Worm (Caenorhabditis elegans): ENCODE results near the gene T22B2.5.

DNA sequence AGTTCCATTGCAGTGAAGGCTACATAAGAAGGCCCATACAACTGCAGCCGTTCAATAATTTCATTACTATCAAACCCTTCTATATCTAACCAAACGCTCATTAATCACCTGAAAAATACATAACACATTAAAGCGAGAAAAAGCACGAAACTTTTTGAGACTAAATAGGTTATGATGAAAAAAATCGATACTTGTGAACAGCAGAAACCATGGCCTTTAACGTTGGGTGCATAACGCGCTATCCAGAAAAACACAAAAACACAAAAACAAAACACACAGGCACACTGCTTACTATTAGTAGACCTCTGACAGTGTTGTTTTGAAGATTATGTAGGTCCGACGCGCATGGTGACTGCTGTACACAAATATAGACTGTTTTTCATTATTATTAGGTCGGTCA lies at the start of gene T22B2.5:
- TF ChIP-seq egl-27 (tag; optimal IDR thresholded peaks at IDR 0.05) (no peak), lin-13 (GFP tag; optimal IDR thresholded peaks at IDR 0.05) (no peak), lsy-2 (tag; optimal IDR thresholded peaks at IDR 0.05) (no peak), nhr-11 (tag; optimal IDR thresholded peaks at IDR 0.05) (no peak), fos-1 (tag; optimal IDR thresholded peaks at IDR 0.05) (no peak), nhr-12 (tag; optimal IDR thresholded peaks at IDR 0.05) (no peak), ama-1 (optimal IDR thresholded peaks at IDR 0.05) (no peak), mab-5 (tag; optimal IDR thresholded peaks at IDR 0.05) (no peak), ztf-11 (tag; optimal IDR thresholded peaks at IDR 0.05) (no peak)

Data from whole organism, L2 larva.